Fruit fly (Drosophila melanogaster): ENCODE data around the gene btl.

Gene btl

dm6 chr3L:14089010-14089409 is 13.4 kb downstream of the btl start:
- no peak for TF ChIP-seq CG32264 (GFP tag; optimal IDR thresholded peaks at IDR 0.05)
- TF ChIP-seq OdsH (GFP tag; optimal IDR thresholded peaks at IDR 0.05), result no peak
- no peak for TF ChIP-seq Hr83 (GFP tag; optimal IDR thresholded peaks at IDR 0.05; ENCODE audit: poor library complexity, severe bottlenecking)
- no peak for TF ChIP-seq Vsx2 (GFP tag; optimal IDR thresholded peaks at IDR 0.05; ENCODE audit: partially characterized antibody)
- no peak for TF ChIP-seq woc (GFP tag; optimal IDR thresholded peaks at IDR 0.05)
- TF ChIP-seq Myc (optimal IDR thresholded peaks at IDR 0.05), result no peak
- TF ChIP-seq Sp1 (GFP tag; optimal IDR thresholded peaks at IDR 0.05), result no peak
- TF ChIP-seq CG9705 (GFP tag; optimal IDR thresholded peaks at IDR 0.05), result no peak
- TF ChIP-seq sage (GFP tag; optimal IDR thresholded peaks at IDR 0.05), result no peak
- no peak for TF ChIP-seq Abd-B (GFP tag; optimal IDR thresholded peaks at IDR 0.05)
- no peak for TF ChIP-seq Mio (GFP tag; optimal IDR thresholded peaks at IDR 0.05)
- no peak for TF ChIP-seq Jra (GFP tag; optimal IDR thresholded peaks at IDR 0.05)

- TF ChIP-seq Myc (optimal IDR thresholded peaks at IDR 0.05), result no peak
- no peak for TF ChIP-seq N (GFP tag; optimal IDR thresholded peaks at IDR 0.05)
- no peak for TF ChIP-seq jim (GFP tag; optimal IDR thresholded peaks at IDR 0.05)
- no peak for TF ChIP-seq Hr78 (GFP tag; optimal IDR thresholded peaks at IDR 0.05)
- no peak for TF ChIP-seq Rel (GFP tag; optimal IDR thresholded peaks at IDR 0.05)
- TF ChIP-seq Rel (tag; optimal IDR thresholded peaks at IDR 0.05), result no peak
- TF ChIP-seq sage (GFP tag; optimal IDR thresholded peaks at IDR 0.05), result no peak
- no peak for TF ChIP-seq dsf (GFP tag; optimal IDR thresholded peaks at IDR 0.05; ENCODE audit: borderline replicate concordance)
- no peak for TF ChIP-seq woc (GFP tag; optimal IDR thresholded peaks at IDR 0.05)
- TF ChIP-seq rgr (GFP tag; optimal IDR thresholded peaks at IDR 0.05), result no peak
- no peak for TF ChIP-seq GATAd (GFP tag; optimal IDR thresholded peaks at IDR 0.05)
- TF ChIP-seq psq (GFP tag; optimal IDR thresholded peaks at IDR 0.05), result no peak
- no peak for TF ChIP-seq dmrt93B (GFP tag; optimal IDR thresholded peaks at IDR 0.05)
- no peak for TF ChIP-seq br (GFP tag; optimal IDR thresholded peaks at IDR 0.05)
- TF ChIP-seq brk (GFP tag; optimal IDR thresholded peaks at IDR 0.05), result no peak
- TF ChIP-seq Abd-B (GFP tag; optimal IDR thresholded peaks at IDR 0.05), result no peak
- TF ChIP-seq tai (GFP tag; optimal IDR thresholded peaks at IDR 0.05), result no peak
- TF ChIP-seq Hr83 (GFP tag; optimal IDR thresholded peaks at IDR 0.05; ENCODE audit: poor library complexity, severe bottlenecking), result no peak
Observed at dm6 chr3L:14089516-14089915, 13.9 kb downstream of the btl start.

DNA sequence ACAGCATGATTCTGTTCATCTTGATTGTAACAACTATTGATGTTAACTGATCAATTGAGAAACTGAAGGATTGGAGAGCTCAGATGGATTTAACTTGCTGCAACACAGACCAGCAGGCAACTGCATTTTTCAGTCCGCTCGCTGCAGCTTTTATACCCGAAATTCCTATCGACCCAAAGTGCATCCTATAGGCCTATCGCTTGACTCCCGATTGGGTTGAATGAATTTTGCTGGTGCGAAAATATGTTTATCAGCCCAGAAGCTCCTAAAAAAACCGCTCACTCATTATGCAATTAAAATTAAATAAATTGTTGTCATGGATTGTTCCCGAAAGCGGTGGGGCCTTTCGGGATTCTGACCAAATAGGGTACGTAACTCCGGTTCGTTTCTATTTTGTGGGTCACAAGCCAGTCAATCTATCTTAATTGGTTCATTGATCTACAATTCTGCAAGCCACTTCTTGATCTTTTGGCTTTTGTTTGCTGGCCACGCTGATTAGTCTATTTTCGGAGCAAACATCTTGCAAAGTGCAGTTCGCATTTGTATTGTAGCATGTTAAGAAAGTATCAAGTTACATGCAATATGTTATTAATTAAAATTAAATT is 22.5 kb downstream of the btl start, which contains the start of gene Fbp1:
Gene Fbp1 (minus strand): TSS at position 113 of the 605 bp plus-strand sequence.
- TF ChIP-seq Abd-B (GFP tag; optimal IDR thresholded peaks at IDR 0.05), result no peak
- TF ChIP-seq Rel (GFP tag; optimal IDR thresholded peaks at IDR 0.05), result no peak
- TF ChIP-seq Rel (tag; optimal IDR thresholded peaks at IDR 0.05), result peak; percentile 58
- no peak for TF ChIP-seq CrebA (GFP tag; optimal IDR thresholded peaks at IDR 0.05; ENCODE audit: borderline replicate concordance)
- TF ChIP-seq Hnf4 (GFP tag; optimal IDR thresholded peaks at IDR 0.05), result peak; percentile 43

dm6 chr3L:14100058-14100457 is 24.5 kb downstream of the btl start:
- no peak for TF ChIP-seq Vsx2 (GFP tag; optimal IDR thresholded peaks at IDR 0.05; ENCODE audit: partially characterized antibody)
- TF ChIP-seq pan (optimal IDR thresholded peaks at IDR 0.05), result no peak
- TF ChIP-seq Hnf4 (GFP tag; optimal IDR thresholded peaks at IDR 0.05), result no peak
- TF ChIP-seq N (GFP tag; optimal IDR thresholded peaks at IDR 0.05), result no peak
- TF ChIP-seq foxo (GFP tag; optimal IDR thresholded peaks at IDR 0.05), result no peak
- no peak for TF ChIP-seq psq (GFP tag; optimal IDR thresholded peaks at IDR 0.05)
- TF ChIP-seq Hr83 (GFP tag; optimal IDR thresholded peaks at IDR 0.05; ENCODE audit: poor library complexity, severe bottlenecking), result no peak
- no peak for TF ChIP-seq CrebA (GFP tag; optimal IDR thresholded peaks at IDR 0.05; ENCODE audit: borderline replicate concordance)
- no peak for TF ChIP-seq usp (GFP tag; optimal IDR thresholded peaks at IDR 0.05)

- TF ChIP-seq pan (optimal IDR thresholded peaks at IDR 0.05), result no peak
- no peak for TF ChIP-seq Myc (optimal IDR thresholded peaks at IDR 0.05)
Observed at dm6 chr3L:14101421-14102130, 26.0 kb downstream of the btl start.

All from whole organism, wandering third instar larva.